Worm (Caenorhabditis elegans) whole organism, young adult: ENCODE results near the gene C45B11.8.
A peak's percentile ranks its signal among the peaks of the same experiment; 100 is the strongest.

Source experiments
- D2030.7 ChIP-seq: fragments of 200-800 bp; sonication (Bioruptor generic); IDR thresholded peaks from 2 replicates; pipeline ENCODE4 v1.3.6; 2022; ENCODE audit warnings: missing genetic modification reagents, missing genetic modification characterization, missing compliant biosample characterization
- F33H1.4 ChIP-seq: fragments of 200-800 bp; sonication (Bioruptor generic); IDR thresholded peaks from 2 replicates; pipeline ENCODE4 v1.3.6; 2022; ENCODE audit warnings: missing genetic modification reagents, missing genetic modification characterization, missing compliant biosample characterization
- F39B2.1 ChIP-seq: fragments of 200-800 bp; sonication (Bioruptor generic); IDR thresholded peaks from 2 replicates; pipeline ENCODE4 v1.3.6; 2022; ENCODE audit warnings: missing genetic modification reagents, missing genetic modification characterization, missing compliant biosample characterization
- F52B5.7 ChIP-seq: sonication (generic microtip); optimal IDR thresholded peaks from 2 replicates; lab custom pipeline; 2016; ENCODE audit warnings: mild to moderate bottlenecking, missing genetic modification characterization, missing compliant biosample characterization
- F57C9.4 ChIP-seq: sonication (generic microtip); optimal IDR thresholded peaks from 2 replicates; lab custom pipeline; 2017; ENCODE audit warnings: mild to moderate bottlenecking, missing genetic modification characterization, missing compliant biosample characterization
- K12H6.12 ChIP-seq: fragments of 200-800 bp; sonication (Bioruptor generic); optimal IDR thresholded peaks from 2 replicates; lab custom pipeline; 2018; ENCODE audit warnings: mild to moderate bottlenecking, missing genetic modification characterization, missing compliant biosample characterization
- Y95B8A.8 ChIP-seq: fragments of 200-800 bp; sonication (Bioruptor generic); IDR thresholded peaks from 2 replicates; pipeline ENCODE4 v1.3.6; 2022; ENCODE audit warnings: missing genetic modification reagents, missing genetic modification characterization, missing compliant biosample characterization
- ZK185.1 ChIP-seq: sonication (generic microtip); optimal IDR thresholded peaks from 2 replicates; lab custom pipeline; 2016; ENCODE audit warnings: mild to moderate bottlenecking, missing genetic modification characterization, missing compliant biosample characterization; ENCODE audit not compliant: poor library complexity, severe bottlenecking
- akir-1 ChIP-seq: fragments of 200-800 bp; sonication (Bioruptor generic); optimal IDR thresholded peaks from 2 replicates; lab custom pipeline; 2018; ENCODE audit warnings: mild to moderate bottlenecking, missing genetic modification characterization, moderate library complexity, missing compliant biosample characterization
- athp-1 ChIP-seq: sonication (generic microtip); optimal IDR thresholded peaks from 2 replicates; lab custom pipeline; 2017; ENCODE audit warnings: mild to moderate bottlenecking, missing genetic modification characterization, missing compliant biosample characterization
- attf-6 ChIP-seq: fragments of 200-800 bp; sonication (Bioruptor generic); IDR thresholded peaks from 2 replicates; pipeline ENCODE4 v1.3.6; 2022; ENCODE audit warnings: missing genetic modification reagents, missing genetic modification characterization, missing compliant biosample characterization
- bed-1 ChIP-seq: fragments of 200-800 bp; sonication (Bioruptor generic); IDR thresholded peaks from 2 replicates; pipeline ENCODE4 v1.3.6; 2022; ENCODE audit warnings: missing genetic modification reagents, missing genetic modification characterization, missing compliant biosample characterization
- chd-7 ChIP-seq: sonication (generic microtip); optimal IDR thresholded peaks from 2 replicates; lab custom pipeline; 2016; ENCODE audit warnings: mild to moderate bottlenecking, missing genetic modification characterization, moderate library complexity, missing compliant biosample characterization
- dpl-1 ChIP-seq: fragments of 150-350 bp; optimal IDR thresholded peaks from 2 replicates; lab custom pipeline; 2014; ENCODE audit warnings: missing biosample characterization, missing genetic modification reagents, missing genetic modification characterization
- egl-18 ChIP-seq: fragments of 200-800 bp; sonication (Bioruptor generic); IDR thresholded peaks from 2 replicates; pipeline ENCODE4 v1.3.6; 2022; ENCODE audit warnings: missing genetic modification reagents, missing genetic modification characterization, missing compliant biosample characterization
- egrh-3 ChIP-seq: fragments of 200-800 bp; sonication (Bioruptor generic); IDR thresholded peaks from 2 replicates; pipeline ENCODE4 v1.3.6; 2022; ENCODE audit warnings: missing genetic modification reagents, missing genetic modification characterization, missing compliant biosample characterization
- ekl-4 ChIP-seq: fragments of 200-800 bp; sonication (Bioruptor generic); IDR thresholded peaks from 2 replicates; pipeline ENCODE4 v1.3.6; 2022; ENCODE audit warnings: missing genetic modification reagents, missing genetic modification characterization, missing compliant biosample characterization
- fkh-3 ChIP-seq: sonication (generic microtip); optimal IDR thresholded peaks from 2 replicates; lab custom pipeline; 2016; ENCODE audit warnings: mild to moderate bottlenecking, missing genetic modification characterization, missing compliant biosample characterization
- hmg-1.2 ChIP-seq: fragments of 200-800 bp; sonication (Bioruptor generic); IDR thresholded peaks from 2 replicates; pipeline ENCODE4 v1.3.6; 2022; ENCODE audit warnings: missing genetic modification reagents, missing genetic modification characterization, missing compliant biosample characterization
- hmg-20 ChIP-seq: fragments of 200-800 bp; sonication (Bioruptor generic); IDR thresholded peaks from 2 replicates; pipeline ENCODE4 v1.3.6; 2022; ENCODE audit warnings: missing genetic modification reagents, missing genetic modification characterization, missing compliant biosample characterization
- hrde-1 ChIP-seq: sonication (generic microtip); optimal IDR thresholded peaks from 2 replicates; lab custom pipeline; 2016; ENCODE audit warnings: missing genetic modification characterization, mild to moderate bottlenecking, missing compliant biosample characterization, moderate library complexity, missing genotype, missing genetic modification reagents, borderline replicate concordance
- hsf-1 ChIP-seq: fragments of 200-800 bp; sonication (Bioruptor generic); IDR thresholded peaks from 2 replicates; pipeline ENCODE4 v1.3.6; 2022; ENCODE audit warnings: missing genetic modification reagents, missing genetic modification characterization, missing compliant biosample characterization
- lag-1 ChIP-seq: fragments of 200-800 bp; sonication (Bioruptor generic); IDR thresholded peaks from 2 replicates; pipeline ENCODE4 v1.3.6; 2022; ENCODE audit warnings: missing genetic modification reagents, missing genetic modification characterization, missing compliant biosample characterization
- let-526 ChIP-seq: fragments of 200-800 bp; sonication (Bioruptor generic); IDR thresholded peaks from 2 replicates; pipeline ENCODE4 v1.3.6; 2022; ENCODE audit warnings: missing genetic modification reagents, missing genetic modification characterization, missing compliant biosample characterization
- lin-54 ChIP-seq: fragments of 200-800 bp; sonication (Bioruptor generic); optimal IDR thresholded peaks from 2 replicates; lab custom pipeline; 2018; ENCODE audit warnings: mild to moderate bottlenecking, missing genetic modification characterization, missing compliant biosample characterization
- lsl-1 ChIP-seq: fragments of 200-800 bp; sonication (Bioruptor generic); optimal IDR thresholded peaks from 2 replicates; lab custom pipeline; 2018; ENCODE audit warnings: mild to moderate bottlenecking, missing genetic modification characterization, moderate library complexity, missing compliant biosample characterization
- madf-6 ChIP-seq: fragments of 200-800 bp; sonication (Bioruptor generic); IDR thresholded peaks from 2 replicates; pipeline ENCODE4 v1.3.6; 2022; ENCODE audit warnings: missing genetic modification reagents, missing genetic modification characterization, missing compliant biosample characterization
- madf-8 ChIP-seq: fragments of 200-800 bp; sonication (Bioruptor generic); conservative IDR thresholded peaks from 2 replicates; pipeline ENCODE4 v1.3.6; 2022; ENCODE audit warnings: missing genetic modification reagents, missing genetic modification characterization, missing compliant biosample characterization
- mcd-1 ChIP-seq: fragments of 200-800 bp; sonication (Bioruptor generic); IDR thresholded peaks from 2 replicates; pipeline ENCODE4 v1.3.6; 2022; ENCODE audit warnings: missing genetic modification reagents, missing genetic modification characterization, missing compliant biosample characterization
- mel-28 ChIP-seq: sonication (generic microtip); optimal IDR thresholded peaks from 2 replicates; lab custom pipeline; 2016; ENCODE audit warnings: borderline replicate concordance, mild to moderate bottlenecking, missing genetic modification characterization, missing compliant biosample characterization
- mxl-1 ChIP-seq: sonication (generic microtip); optimal IDR thresholded peaks from 2 replicates; lab custom pipeline; 2016; ENCODE audit warnings: missing genetic modification characterization, missing compliant biosample characterization
- nfya-1 ChIP-seq: sonication (generic microtip); optimal IDR thresholded peaks from 2 replicates; lab custom pipeline; 2017; ENCODE audit warnings: antibody characterized with exemption, missing compliant biosample characterization, missing genetic modification characterization, borderline replicate concordance; ENCODE audit not compliant: insufficient read depth
- nfya-2 ChIP-seq: fragments of 200-800 bp; sonication (Bioruptor generic); IDR thresholded peaks from 2 replicates; pipeline ENCODE4 v1.3.6; 2022; ENCODE audit warnings: missing genetic modification reagents, missing genetic modification characterization, missing compliant biosample characterization
- nfyb-1 ChIP-seq: fragments of 200-800 bp; sonication (Bioruptor generic); IDR thresholded peaks from 2 replicates; pipeline ENCODE4 v1.3.6; 2022; ENCODE audit warnings: missing genetic modification reagents, missing genetic modification characterization, missing compliant biosample characterization
- nhr-27 ChIP-seq: fragments of 200-800 bp; sonication (Bioruptor generic); optimal IDR thresholded peaks from 2 replicates; lab custom pipeline; 2018; ENCODE audit warnings: mild to moderate bottlenecking, missing genetic modification characterization, moderate library complexity, missing compliant biosample characterization
- rcor-1 ChIP-seq: fragments of 200-800 bp; sonication (Bioruptor generic); IDR thresholded peaks from 2 replicates; pipeline ENCODE4 v1.3.6; 2022; ENCODE audit warnings: missing genetic modification reagents, missing genetic modification characterization, missing compliant biosample characterization
- repo-1 ChIP-seq: sonication (generic microtip); optimal IDR thresholded peaks from 2 replicates; lab custom pipeline; 2017; ENCODE audit warnings: mild to moderate bottlenecking, missing genetic modification characterization, missing compliant biosample characterization
- rpc-1 ChIP-seq, 2 experiments: fragments of 150-350 bp in 1 of 2; sonication (generic microtip) in 1 of 2; optimal IDR thresholded peaks; 2 replicates each; lab custom pipeline; 2014 to 2018; ENCODE audit warnings: missing biosample characterization in 1 of 2, missing genetic modification characterization in 1 of 2, missing genetic modification reagents in 1 of 2, missing genotype in 1 of 2
- sdz-38 ChIP-seq: sonication (generic microtip); optimal IDR thresholded peaks from 2 replicates; lab custom pipeline; 2016; ENCODE audit warnings: missing genotype, missing genetic modification characterization, missing compliant biosample characterization
- somi-1 ChIP-seq: fragments of 200-800 bp; sonication (Bioruptor generic); optimal IDR thresholded peaks from 2 replicates; lab custom pipeline; 2018; ENCODE audit warnings: mild to moderate bottlenecking, missing genetic modification characterization, missing compliant biosample characterization
- tbx-9 ChIP-seq: sonication (generic microtip); optimal IDR thresholded peaks from 2 replicates; lab custom pipeline; 2016; ENCODE audit warnings: borderline replicate concordance, missing genetic modification characterization, inconsistent platforms, missing compliant biosample characterization
- tlf-1 ChIP-seq: fragments of 200-800 bp; sonication (Bioruptor generic); optimal IDR thresholded peaks from 2 replicates; lab custom pipeline; 2018; ENCODE audit warnings: mild to moderate bottlenecking, missing genetic modification characterization, missing compliant biosample characterization
- unc-130 ChIP-seq: sonication (generic microtip); optimal IDR thresholded peaks from 2 replicates; lab custom pipeline; 2016; ENCODE audit warnings: missing genetic modification reagents, missing genetic modification characterization, missing compliant biosample characterization
- unc-62 ChIP-seq: fragments of 150-350 bp; optimal IDR thresholded peaks from 2 replicates; lab custom pipeline; 2014; ENCODE audit warnings: missing biosample characterization, missing genetic modification reagents, missing genetic modification characterization
- zfh-2 ChIP-seq: fragments of 200-800 bp; sonication (Bioruptor generic); conservative IDR thresholded peaks from 2 replicates; pipeline ENCODE4 v1.3.6; 2022; ENCODE audit warnings: missing genetic modification reagents, missing genetic modification characterization, missing compliant biosample characterization
- ztf-22 ChIP-seq: fragments of 200-800 bp; sonication (Bioruptor generic); optimal IDR thresholded peaks from 2 replicates; lab custom pipeline; 2018; ENCODE audit warnings: mild to moderate bottlenecking, missing genetic modification characterization, moderate library complexity, missing compliant biosample characterization
- ztf-26 ChIP-seq: sonication (generic microtip); optimal IDR thresholded peaks from 2 replicates; lab custom pipeline; 2017; ENCODE audit warnings: missing genetic modification characterization, missing compliant biosample characterization
- ztf-28 ChIP-seq: fragments of 200-800 bp; sonication (Bioruptor generic); IDR thresholded peaks from 2 replicates; pipeline ENCODE4 v1.3.6; 2022; ENCODE audit warnings: missing genetic modification reagents, missing genetic modification characterization, missing compliant biosample characterization

The C45B11.8 gene

DNA sequence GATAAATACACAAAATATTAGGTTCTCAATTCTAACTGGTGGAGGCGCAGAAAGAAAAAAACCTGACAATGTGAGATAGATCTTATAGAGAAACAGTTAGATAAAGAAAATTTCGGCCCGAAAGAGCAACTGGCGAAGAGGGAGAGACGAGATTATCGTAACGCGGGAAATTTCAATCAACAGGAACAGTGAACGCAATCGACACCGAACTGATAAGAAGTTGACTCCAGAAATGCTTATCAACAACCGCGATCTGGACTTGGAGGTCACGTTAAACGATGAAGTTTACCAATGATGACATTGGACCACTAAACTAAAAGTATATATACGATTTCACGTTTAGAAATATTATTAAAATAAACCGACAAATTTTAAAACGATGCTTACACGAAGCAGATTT is 35.8 kb downstream of the C45B11.8 start (continued):
- TF ChIP-seq nhr-27 (tag; lab: Kevin White, UChicago) (no peak), mcd-1 (GFP tag; lab: Robert Waterston, UW) (peak; percentile 55), lsl-1 (peak; percentile 48), K12H6.12 (tag; lab: Kevin White, UChicago) (no peak), F57C9.4 (tag; lab: Kevin White, UChicago) (no peak), F33H1.4 (GFP tag; lab: Robert Waterston, UW) (peak; percentile 24), akir-1 (no peak), mel-28 (tag; lab: Kevin White, UChicago) (no peak), ekl-4 (GFP tag; lab: Robert Waterston, UW) (peak; percentile 95), unc-62 (GFP tag; lab: Kevin White, UChicago) (no peak), ZK185.1 (tag; lab: Kevin White, UChicago) (peak; percentile 43), rpc-1 (optimal IDR thresholded peaks at IDR 0.05; lab: Kevin White, UChicago) (no peak), rpc-1 (tag; optimal IDR thresholded peaks at IDR 0.05; lab: Kevin White, UChicago) (no peak), ztf-22 (GFP tag; lab: Kevin White, UChicago) (no peak), nfya-1 (tag; lab: Kevin White, UChicago) (no peak), unc-130 (GFP tag; lab: Kevin White, UChicago) (peak; percentile 64), hrde-1 (tag; lab: Kevin White, UChicago) (peak; percentile 85), chd-7 (tag; lab: Kevin White, UChicago) (peak; percentile 66), F52B5.7 (tag; lab: Kevin White, UChicago) (peak; percentile 88), egl-18 (GFP tag; lab: Robert Waterston, UW) (0 out of 2 replicates have a peak, but pooled peaks have one; percentile 2), madf-8 (GFP tag; lab: Robert Waterston, UW) (peak; percentile 9; the same call in 1 of the 2 replicates), dpl-1 (GFP tag; lab: Kevin White, UChicago) (no peak), sdz-38 (tag; lab: Kevin White, UChicago) (no peak), hmg-1.2 (GFP tag; lab: Robert Waterston, UW) (peak; percentile 34; the same call in 1 of the 2 replicates), repo-1 (tag; lab: Kevin White, UChicago) (peak; percentile 64), hsf-1 (GFP tag; lab: Robert Waterston, UW) (peak; percentile 86), tlf-1 (GFP tag; lab: Kevin White, UChicago) (peak; percentile 78), zfh-2 (no peak), ztf-28 (GFP tag; lab: Robert Waterston, UW) (no peak), attf-6 (GFP tag; lab: Robert Waterston, UW) (peak; percentile 87), athp-1 (peak; percentile 72), lag-1 (GFP tag; lab: Robert Waterston, UW) (no peak), fkh-3 (no peak), hmg-20 (GFP tag; lab: Robert Waterston, UW) (peak; percentile 60; the same call in 1 of the 2 replicates), let-526 (GFP tag; lab: Robert Waterston, UW) (0 out of 2 replicates have a peak, but pooled peaks have one; percentile 7), egrh-3 (no peak), bed-1 (GFP tag; lab: Robert Waterston, UW) (0 out of 2 replicates have a peak, but pooled peaks have one; percentile 74), nfyb-1 (peak; percentile 84), madf-6 (GFP tag; lab: Robert Waterston, UW) (peak; percentile 86), mxl-1 (tag; lab: Kevin White, UChicago) (no peak), nfya-2 (GFP tag; lab: Robert Waterston, UW) (peak; percentile 78; the same call in 1 of the 2 replicates), F39B2.1 (GFP tag; lab: Robert Waterston, UW) (peak; percentile 87), tbx-9 (no peak), D2030.7 (GFP tag; lab: Robert Waterston, UW) (0 out of 2 replicates have a peak, but pooled peaks have one; percentile 30), Y95B8A.8 (GFP tag; lab: Robert Waterston, UW) (peak; percentile 64), rcor-1 (peak; percentile 75; the same call in 1 of the 2 replicates), lin-54 (GFP tag; lab: Kevin White, UChicago) (peak; percentile 77), somi-1 (peak; percentile 12), ztf-26 (tag; lab: Kevin White, UChicago) (no peak)
